Fruit fly (Drosophila melanogaster): ENCODE results near the gene Bin1.

The Bin1 gene

DNA sequence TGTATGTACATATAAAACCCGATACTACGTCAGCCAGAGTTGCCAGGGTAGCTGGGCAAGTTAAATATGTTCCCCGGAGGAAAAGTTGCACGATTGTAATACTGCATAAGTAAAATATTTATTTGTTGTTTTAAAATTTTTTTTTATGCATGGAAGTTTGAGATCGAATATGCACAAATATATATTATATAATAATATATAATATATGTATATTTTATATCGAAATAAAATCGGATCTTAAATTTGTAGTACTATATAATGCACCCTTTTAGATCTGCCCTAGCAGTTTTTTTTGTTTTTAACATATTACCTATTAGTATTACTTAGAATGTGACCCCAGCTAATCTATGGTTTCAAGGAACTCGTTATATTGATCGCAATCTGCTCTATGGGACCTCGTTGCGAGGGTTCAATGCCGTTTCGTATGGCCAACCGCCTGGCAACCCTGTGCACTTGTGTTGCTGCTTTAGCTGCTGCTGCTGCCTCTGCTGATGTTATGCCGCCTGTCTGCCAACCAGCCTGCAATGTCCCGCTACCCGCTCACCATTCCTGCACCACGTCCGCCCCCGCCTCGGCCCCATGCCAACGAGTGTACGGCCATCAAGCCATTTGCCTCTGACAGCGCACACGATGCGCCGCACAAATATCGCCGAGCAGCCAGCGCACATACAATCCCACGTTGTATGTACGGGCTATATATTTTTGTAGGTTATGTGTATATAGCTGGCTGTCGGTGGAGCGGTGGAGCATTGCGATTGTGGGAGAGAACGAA is 46.8 kb upstream of the Bin1 start (continued):
- TF ChIP-seq CG18599 (GFP tag; optimal IDR thresholded peaks at IDR 0.05) (peak; percentile 93), cg (GFP tag; optimal IDR thresholded peaks at IDR 0.05) (peak; percentile 66), Jarid2 (GFP tag; optimal IDR thresholded peaks at IDR 0.05) (peak; percentile 64), insv (GFP tag; optimal IDR thresholded peaks at IDR 0.05) (peak in 1 of 2 experiments; percentile 80), Dbx (GFP tag; IDR thresholded peaks at IDR 0.05) (no peak), hbn (GFP tag; IDR thresholded peaks at IDR 0.05; ENCODE audit: partially characterized antibody) (no peak), dati (GFP tag; IDR thresholded peaks at IDR 0.05) (no peak), CG9817 (tag; optimal IDR thresholded peaks at IDR 0.05) (peak; percentile 83), crol (GFP tag; IDR thresholded peaks at IDR 0.05) (no peak), gro (GFP tag; optimal IDR thresholded peaks at IDR 0.05) (peak; percentile 78), phol (tag; optimal IDR thresholded peaks at IDR 0.05) (peak; percentile 95), CG3163 (GFP tag; optimal IDR thresholded peaks at IDR 0.05) (peak; percentile 37), CG9797 (GFP tag; optimal IDR thresholded peaks at IDR 0.05) (peak; percentile 6), CG1233 (GFP tag; optimal IDR thresholded peaks at IDR 0.05) (peak; percentile 92), dm (GFP tag; optimal IDR thresholded peaks at IDR 0.05) (peak; percentile 87), CG15011 (GFP tag; optimal IDR thresholded peaks at IDR 0.05) (peak; percentile 78), Dek (tag; optimal IDR thresholded peaks at IDR 0.05) (peak; percentile 85), grn (GFP tag; optimal IDR thresholded peaks at IDR 0.05) (no peak), slp2 (GFP tag; optimal IDR thresholded peaks at IDR 0.05) (peak; percentile 76), CG6765 (GFP tag; optimal IDR thresholded peaks at IDR 0.05) (peak; percentile 94), Ssrp (tag; optimal IDR thresholded peaks at IDR 0.05) (peak; percentile 95), gsb (GFP tag; IDR thresholded peaks at IDR 0.05) (no peak), CG31224 (GFP tag; IDR thresholded peaks at IDR 0.05) (no peak), CG9876 (GFP tag; optimal IDR thresholded peaks at IDR 0.05) (no peak), CG12219 (GFP tag; optimal IDR thresholded peaks at IDR 0.05) (peak; percentile 52), CG32532 (GFP tag; IDR thresholded peaks at IDR 0.05) (no peak), CG18262 (tag; optimal IDR thresholded peaks at IDR 0.05) (peak; percentile 97), pzg (GFP tag; optimal IDR thresholded peaks at IDR 0.05) (no peak), wek (GFP tag; optimal IDR thresholded peaks at IDR 0.05) (no peak), lab (GFP tag; optimal IDR thresholded peaks at IDR 0.05) (peak; percentile 81), CG5245 (GFP tag; optimal IDR thresholded peaks at IDR 0.05) (peak; percentile 27), HmgD (GFP tag; optimal IDR thresholded peaks at IDR 0.05) (peak; percentile 82), Fer2 (tag; optimal IDR thresholded peaks at IDR 0.05) (peak; percentile 75), CG32767 (GFP tag; IDR thresholded peaks at IDR 0.05) (no peak), Scr (GFP tag; IDR thresholded peaks at IDR 0.05; ENCODE audit: partially characterized antibody) (no peak), CG10366 (GFP tag; IDR thresholded peaks at IDR 0.05) (no peak), Lhr (GFP tag; optimal IDR thresholded peaks at IDR 0.05) (peak; percentile 78), dmrt11E (tag; optimal IDR thresholded peaks at IDR 0.05) (peak; percentile 95), eyg (GFP tag; optimal IDR thresholded peaks at IDR 0.05) (no peak), repo (GFP tag; optimal IDR thresholded peaks at IDR 0.05) (no peak), unc-4 (GFP tag; IDR thresholded peaks at IDR 0.05; ENCODE audit: partially characterized antibody) (no peak), CG18011 (GFP tag; optimal IDR thresholded peaks at IDR 0.05) (peak; percentile 61), Adf1 (GFP tag; IDR thresholded peaks at IDR 0.05) (no peak), chinmo (GFP tag; IDR thresholded peaks at IDR 0.05; ENCODE audit: partially characterized antibody) (no peak), CG32772 (GFP tag; IDR thresholded peaks at IDR 0.05) (no peak), CG42726 (GFP tag; IDR thresholded peaks at IDR 0.05; ENCODE audit: partially characterized antibody) (no peak), zfh2 (GFP tag; optimal IDR thresholded peaks at IDR 0.05) (peak; percentile 82), CG13123 (GFP tag; optimal IDR thresholded peaks at IDR 0.05) (peak; percentile 40), gfzf (GFP tag; optimal IDR thresholded peaks at IDR 0.05) (no peak)
